Worm (Caenorhabditis elegans): ENCODE measurements around the gene snx-13.

Gene snx-13

DNA sequence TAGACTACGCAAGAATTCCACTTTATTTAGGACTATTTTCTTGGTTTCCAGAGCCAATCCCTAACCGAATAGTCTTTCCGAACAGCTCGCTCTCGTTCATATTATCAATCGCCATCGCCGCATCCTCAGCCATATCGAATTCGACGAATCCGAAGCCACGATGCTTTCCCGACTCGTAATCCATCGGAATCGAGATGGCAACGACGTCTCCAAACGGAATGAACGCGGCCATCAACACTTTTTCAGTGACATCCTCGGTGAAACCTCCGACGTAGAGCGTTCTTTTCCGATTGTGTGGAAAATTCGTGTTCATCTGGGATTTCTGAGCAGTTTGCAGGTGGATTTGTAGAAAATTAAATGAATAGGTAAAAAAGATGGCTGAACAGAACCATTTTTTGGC, 29.1 kb upstream of the snx-13 start, which contains the start of gene cyn-13:
Gene cyn-13, minus strand, starts transcription at position 313 of the 400 bp plus-strand sequence.
- peak; percentile 73 for TF ChIP-seq ama-1 (optimal IDR thresholded peaks at IDR 0.05)
- peak; percentile 47; the same call in 1 of the 2 replicates for TF ChIP-seq Y48G9A.11 (GFP tag; IDR thresholded peaks at IDR 0.05)
- TF ChIP-seq lim-7 (GFP tag; IDR thresholded peaks at IDR 0.05): 0 out of 2 replicates have a peak, but pooled peaks have one; percentile 53
- TF ChIP-seq pqm-1 (tag; optimal IDR thresholded peaks at IDR 0.05): no peak
- TF ChIP-seq daf-8 (GFP tag; IDR thresholded peaks at IDR 0.05): no peak
- no peak for TF ChIP-seq tag-97 (GFP tag; IDR thresholded peaks at IDR 0.05)
- TF ChIP-seq mdt-29 (GFP tag; IDR thresholded peaks at IDR 0.05): 0 out of 2 replicates have a peak, but pooled peaks have one; percentile 12
- TF ChIP-seq gei-8 (GFP tag; optimal IDR thresholded peaks at IDR 0.05): no peak
- TF ChIP-seq ces-1 (GFP tag; optimal IDR thresholded peaks at IDR 0.05): no peak
- TF ChIP-seq snpc-1.2 (GFP tag; IDR thresholded peaks at IDR 0.05): peak; percentile 22; the same call in 1 of the 2 replicates
- no peak for TF ChIP-seq nhr-41 (GFP tag; IDR thresholded peaks at IDR 0.05)
- no peak for TF ChIP-seq sdz-12 (GFP tag; optimal IDR thresholded peaks at IDR 0.05)
- TF ChIP-seq D1046.2 (GFP tag; IDR thresholded peaks at IDR 0.05): 0 out of 2 replicates have a peak, but pooled peaks have one; percentile 54

DNA sequence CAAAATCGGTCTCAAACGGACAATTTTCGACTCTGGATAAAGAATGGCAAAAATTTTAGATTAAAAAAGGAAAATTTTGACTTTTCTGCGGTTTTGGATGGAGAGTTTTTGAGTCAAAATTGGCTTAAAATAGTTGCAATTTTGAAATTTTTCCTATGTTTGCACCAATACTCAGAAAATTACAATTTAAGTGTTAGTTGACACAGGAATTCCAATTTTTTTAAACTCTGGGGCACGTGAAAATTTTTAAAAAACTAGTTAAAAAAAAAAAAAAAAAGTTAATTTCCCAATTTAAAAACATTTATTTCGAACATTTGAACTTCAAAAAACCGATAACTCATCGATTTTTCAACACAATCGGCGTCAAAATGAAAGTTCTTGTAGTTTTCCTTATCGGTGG, 24.6 kb upstream of the snx-13 start, which contains the start of gene Y116A8C.33:
Gene Y116A8C.33, plus strand, starts transcription at position 301 of the 400 bp plus-strand sequence.
- TF ChIP-seq rbr-2 (tag; optimal IDR thresholded peaks at IDR 0.05): no peak

DNA sequence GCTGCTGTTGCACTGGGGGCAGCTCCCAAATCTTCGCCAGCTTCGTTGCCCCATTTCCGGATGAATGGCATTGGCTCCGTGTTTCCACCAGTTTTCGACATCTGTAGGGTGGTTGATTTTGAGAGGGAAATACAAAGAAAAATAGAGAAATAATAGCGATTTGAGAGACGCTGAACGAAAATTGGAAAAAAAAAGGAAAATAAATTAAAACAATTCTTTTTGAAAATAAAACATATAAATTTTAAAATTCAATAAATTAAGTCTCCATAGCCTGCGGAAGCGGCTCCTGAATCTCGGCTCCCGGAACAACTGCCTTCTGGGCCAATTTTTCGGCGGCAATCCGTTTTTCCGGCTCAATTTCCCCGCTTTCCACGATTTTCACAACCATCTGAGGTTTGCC, 23.6 kb upstream of the snx-13 start, which contains the start of gene sfa-1:
Gene sfa-1, minus strand, starts transcription at position 101 of the 400 bp plus-strand sequence.
- TF ChIP-seq hmg-1.1 (GFP tag; IDR thresholded peaks at IDR 0.05): no peak
- no peak for TF ChIP-seq ZK546.5 (tag; optimal IDR thresholded peaks at IDR 0.05)
- TF ChIP-seq lin-38 (GFP tag; IDR thresholded peaks at IDR 0.05): no peak
- TF ChIP-seq mdt-29 (GFP tag; IDR thresholded peaks at IDR 0.05): no peak
- no peak; the same call in 1 of the 2 replicates for TF ChIP-seq set-16 (GFP tag; IDR thresholded peaks at IDR 0.05)

DNA sequence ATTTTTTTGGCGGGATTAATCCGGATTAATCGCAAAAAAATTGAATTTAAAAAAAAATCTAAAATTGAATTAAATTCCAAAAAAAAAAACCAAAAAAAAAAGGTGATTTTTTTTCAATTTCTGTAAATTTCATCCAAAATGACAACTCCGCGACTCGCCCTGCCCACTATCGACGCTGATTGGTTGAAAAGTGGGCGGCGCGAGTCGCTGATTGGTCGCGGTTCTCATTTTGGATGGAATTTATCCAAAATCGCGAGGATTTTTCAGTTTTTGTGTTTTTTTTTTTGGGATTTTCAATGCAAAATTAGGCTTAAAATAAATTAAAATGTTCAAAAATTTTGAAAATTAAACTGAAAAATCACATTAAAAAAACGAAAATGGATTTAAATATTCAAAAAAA, 22.2 kb upstream of the snx-13 start:
- TF ChIP-seq ama-1 (optimal IDR thresholded peaks at IDR 0.05): no peak
- TF ChIP-seq set-16 (GFP tag; IDR thresholded peaks at IDR 0.05): no peak
- TF ChIP-seq lin-38 (GFP tag; IDR thresholded peaks at IDR 0.05): no peak

DNA sequence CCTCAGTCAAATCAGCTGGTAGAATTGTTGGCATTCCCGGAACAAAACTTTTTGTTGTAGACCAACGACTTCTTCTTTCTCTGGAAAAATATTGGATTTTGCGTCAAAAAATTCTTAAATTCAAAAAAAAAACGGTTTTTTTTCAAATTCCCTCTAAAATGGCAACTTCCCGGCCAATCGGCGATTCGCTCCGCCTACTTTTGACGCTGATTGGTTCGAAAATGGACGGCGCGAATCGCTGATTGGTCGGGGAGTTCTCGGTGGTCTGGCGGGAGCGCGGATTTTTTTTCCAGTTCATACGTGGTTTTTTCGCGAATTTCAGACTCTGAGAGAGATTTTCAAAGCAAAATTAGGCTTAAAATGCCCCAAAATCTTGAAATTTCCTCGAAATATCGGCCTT, 21.6 kb upstream of the snx-13 start:
- no peak for TF ChIP-seq zag-1 (tag; optimal IDR thresholded peaks at IDR 0.05)
- TF ChIP-seq ZK337.2 (GFP tag; IDR thresholded peaks at IDR 0.05): no peak
- TF ChIP-seq dve-1 (tag; optimal IDR thresholded peaks at IDR 0.05; ENCODE audit: insufficient read depth): no peak
- no peak for TF ChIP-seq dmd-8 (GFP tag; IDR thresholded peaks at IDR 0.05)
- TF ChIP-seq arid-1 (GFP tag; conservative IDR thresholded peaks at IDR 0.05): no peak
- no peak for TF ChIP-seq hlh-30 (tag; optimal IDR thresholded peaks at IDR 0.05; ENCODE audit: insufficient read depth)
- TF ChIP-seq lir-3 (tag; optimal IDR thresholded peaks at IDR 0.05): no peak
- TF ChIP-seq vab-7 (GFP tag; IDR thresholded peaks at IDR 0.05): no peak
- TF ChIP-seq ztf-11 (tag; optimal IDR thresholded peaks at IDR 0.05): no peak
- TF ChIP-seq ZK546.5 (tag; optimal IDR thresholded peaks at IDR 0.05): no peak
- no peak for TF ChIP-seq daf-12 (tag; optimal IDR thresholded peaks at IDR 0.05)

DNA sequence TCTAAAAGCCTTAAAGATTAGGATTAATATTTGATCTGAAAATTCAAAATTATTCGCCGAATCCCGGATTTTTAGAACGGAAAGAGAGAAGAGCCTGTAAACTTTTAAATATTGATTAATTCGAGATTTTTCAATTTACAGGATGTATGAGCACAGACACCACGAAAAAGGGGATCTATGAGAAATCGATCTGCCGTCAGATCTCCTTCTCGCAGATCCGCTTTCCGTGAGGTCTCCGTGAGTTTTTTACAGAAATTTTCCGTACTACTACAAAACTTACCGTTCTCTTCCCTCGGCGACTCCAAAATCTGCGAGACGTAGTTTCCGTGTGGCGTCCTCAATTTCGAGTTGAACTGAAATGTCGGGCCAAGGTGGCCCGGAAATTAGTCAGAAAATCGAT, 21.0 kb upstream of the snx-13 start:
- no peak for TF ChIP-seq vab-7 (GFP tag; IDR thresholded peaks at IDR 0.05)
- no peak for TF ChIP-seq nhr-42 (GFP tag; IDR thresholded peaks at IDR 0.05)
- TF ChIP-seq tra-1 (GFP tag; IDR thresholded peaks at IDR 0.05): no peak
- TF ChIP-seq arid-1 (GFP tag; conservative IDR thresholded peaks at IDR 0.05): 0 out of 2 replicates have a peak, but pooled peaks have one; percentile 25
- TF ChIP-seq Y5F2A.4 (GFP tag; optimal IDR thresholded peaks at IDR 0.05): no peak
- no peak for TF ChIP-seq ztf-7 (tag; optimal IDR thresholded peaks at IDR 0.05)
- no peak for TF ChIP-seq ceh-28 (tag; optimal IDR thresholded peaks at IDR 0.05)
- no peak for TF ChIP-seq R02D3.7 (tag; optimal IDR thresholded peaks at IDR 0.05)
- TF ChIP-seq lin-29 (GFP tag; IDR thresholded peaks at IDR 0.05): no peak
- 0 out of 2 replicates have a peak, but pooled peaks have one; percentile 15 for TF ChIP-seq ZK337.2 (GFP tag; IDR thresholded peaks at IDR 0.05)

Measured in whole organism, L4 larva.